Worm (Caenorhabditis elegans): ENCODE measurements around the gene C13A2.4.

The C13A2.4 gene

DNA sequence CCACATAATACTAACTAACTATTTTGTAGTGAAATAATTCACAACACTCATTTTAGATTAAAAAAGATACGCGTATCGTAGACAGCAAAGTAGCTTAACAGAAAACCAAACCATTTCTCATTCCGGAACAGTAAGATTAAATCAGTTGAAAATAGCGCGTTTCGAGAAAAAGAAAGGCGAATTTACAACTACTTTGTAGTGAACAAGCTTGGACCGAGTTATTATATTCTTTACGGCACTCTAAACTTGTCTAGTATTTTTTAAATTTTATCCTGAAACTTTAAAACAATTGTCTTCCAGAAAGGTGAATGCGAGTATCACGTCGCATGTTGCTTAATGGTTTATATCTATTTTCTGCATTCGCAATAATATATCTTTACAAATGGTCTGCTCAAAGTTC, at the start of gene C13A2.4:
Gene C13A2.4, plus strand, starts transcription at position 301 of the 400 bp plus-strand sequence.
- TF ChIP-seq daf-12 (tag; optimal IDR thresholded peaks at IDR 0.05) (no peak), lin-39 (tag; optimal IDR thresholded peaks at IDR 0.05) (no peak), ztf-4 (tag; optimal IDR thresholded peaks at IDR 0.05) (no peak), egl-5 (tag; optimal IDR thresholded peaks at IDR 0.05) (no peak), nhr-28 (tag; optimal IDR thresholded peaks at IDR 0.05) (no peak), ZK546.5 (tag; optimal IDR thresholded peaks at IDR 0.05) (no peak), ceh-82 (tag; optimal IDR thresholded peaks at IDR 0.05) (no peak), nhr-23 (tag; optimal IDR thresholded peaks at IDR 0.05) (no peak), ama-1 (optimal IDR thresholded peaks at IDR 0.05) (no peak), ceh-9 (tag; optimal IDR thresholded peaks at IDR 0.05) (no peak), ceh-28 (tag; optimal IDR thresholded peaks at IDR 0.05) (no peak), zag-1 (tag; optimal IDR thresholded peaks at IDR 0.05) (no peak), hmg-11 (tag; optimal IDR thresholded peaks at IDR 0.05) (no peak), lsy-12 (tag; optimal IDR thresholded peaks at IDR 0.05) (no peak)

DNA sequence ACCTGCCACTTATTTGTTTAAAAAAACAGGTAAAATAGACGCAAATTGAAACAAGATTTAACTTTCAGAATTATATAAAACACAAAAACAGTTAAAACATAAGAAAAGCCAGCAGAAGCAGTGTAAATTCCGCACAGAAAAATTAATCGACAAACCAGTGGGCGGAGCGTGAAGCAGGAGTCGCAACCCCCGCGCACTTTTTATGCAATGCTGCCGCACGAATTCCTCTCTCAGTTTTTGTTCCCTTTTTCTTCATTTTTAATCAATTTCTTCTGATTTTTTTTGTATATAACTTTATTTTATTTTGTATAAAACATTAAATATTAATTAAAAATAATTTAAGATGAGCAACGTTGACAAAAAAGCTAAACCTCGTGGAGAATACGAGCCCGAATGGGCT, 48.3 kb upstream of the C13A2.4 start, which contains the start of the genes gei-6 and krr-1:
Gene gei-6, minus strand, starts transcription at position 2 of the 400 bp plus-strand sequence.
Gene krr-1, plus strand, starts transcription at position 344 of the 400 bp plus-strand sequence.
- TF ChIP-seq nhr-43 (tag; optimal IDR thresholded peaks at IDR 0.05; ENCODE audit: poor library complexity, severe bottlenecking) (peak; percentile 20), snpc-4 (tag; optimal IDR thresholded peaks at IDR 0.05) (no peak), daf-12 (tag; optimal IDR thresholded peaks at IDR 0.05) (no peak), ZK546.5 (tag; optimal IDR thresholded peaks at IDR 0.05) (no peak), nfya-1 (tag; optimal IDR thresholded peaks at IDR 0.05; ENCODE audit: insufficient read depth) (peak; percentile 58), R02D3.7 (tag; optimal IDR thresholded peaks at IDR 0.05) (peak; percentile 17), pha-4 (tag; optimal IDR thresholded peaks at IDR 0.05) (peak; percentile 65), hmg-11 (tag; optimal IDR thresholded peaks at IDR 0.05) (peak; percentile 73), lin-39 (tag; optimal IDR thresholded peaks at IDR 0.05) (peak; percentile 12), elt-2 (tag; optimal IDR thresholded peaks at IDR 0.05) (peak; percentile 14), lin-15B (tag; optimal IDR thresholded peaks at IDR 0.05) (peak; percentile 78), nhr-23 (tag; optimal IDR thresholded peaks at IDR 0.05) (peak; percentile 50)

DNA sequence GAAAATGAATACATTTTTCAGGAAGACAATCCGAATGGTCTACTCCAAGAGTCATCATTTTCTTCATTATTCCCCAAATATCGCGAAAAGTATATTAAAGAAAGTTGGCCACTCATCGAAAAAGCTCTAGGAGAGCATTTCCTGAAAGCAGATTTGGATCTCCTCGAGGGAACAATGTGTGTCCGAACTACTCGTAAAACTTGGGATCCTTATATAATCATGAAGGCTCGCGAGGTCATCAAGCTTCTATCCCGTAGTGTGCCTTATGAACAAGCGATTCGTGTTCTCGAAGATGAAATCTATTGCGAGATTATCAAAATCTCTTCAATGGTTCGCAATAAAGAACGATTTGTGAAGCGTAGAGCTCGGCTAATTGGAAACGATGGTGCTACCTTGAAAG, 47.7 kb upstream of the C13A2.4 start:
- no peak for TF ChIP-seq ceh-28 (tag; optimal IDR thresholded peaks at IDR 0.05)
- no peak for TF ChIP-seq zag-1 (tag; optimal IDR thresholded peaks at IDR 0.05)
- no peak for TF ChIP-seq ceh-9 (tag; optimal IDR thresholded peaks at IDR 0.05)
- no peak for TF ChIP-seq hmg-11 (tag; optimal IDR thresholded peaks at IDR 0.05)

DNA sequence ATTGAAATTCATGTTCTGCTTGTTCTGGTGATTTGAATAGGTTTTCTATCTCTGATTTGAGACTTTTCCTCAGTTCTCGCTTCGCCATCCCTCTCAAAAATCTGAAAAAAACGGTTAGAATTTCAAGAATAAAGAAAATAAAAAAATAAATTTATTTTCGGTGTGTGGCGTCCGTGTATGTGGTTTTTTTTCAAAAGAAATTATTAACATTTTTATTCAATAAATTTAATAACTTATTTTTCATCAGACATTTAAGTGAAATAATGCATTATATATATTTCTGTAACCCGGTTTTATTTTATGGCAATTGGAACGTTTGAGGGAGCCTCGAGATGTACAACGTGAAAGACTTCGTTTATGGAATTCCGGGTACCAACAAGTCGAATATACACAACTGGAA, 44.5 kb upstream of the C13A2.4 start, which contains the start of gene C05C8.5:
Gene C05C8.5, minus strand, starts transcription at position 101 of the 400 bp plus-strand sequence.
- no peak for TF ChIP-seq lin-15B (tag; optimal IDR thresholded peaks at IDR 0.05)
- TF ChIP-seq fos-1 (tag; optimal IDR thresholded peaks at IDR 0.05): no peak
- no peak for TF ChIP-seq hmg-11 (tag; optimal IDR thresholded peaks at IDR 0.05)
- TF ChIP-seq elt-1 (tag; optimal IDR thresholded peaks at IDR 0.05): no peak

DNA sequence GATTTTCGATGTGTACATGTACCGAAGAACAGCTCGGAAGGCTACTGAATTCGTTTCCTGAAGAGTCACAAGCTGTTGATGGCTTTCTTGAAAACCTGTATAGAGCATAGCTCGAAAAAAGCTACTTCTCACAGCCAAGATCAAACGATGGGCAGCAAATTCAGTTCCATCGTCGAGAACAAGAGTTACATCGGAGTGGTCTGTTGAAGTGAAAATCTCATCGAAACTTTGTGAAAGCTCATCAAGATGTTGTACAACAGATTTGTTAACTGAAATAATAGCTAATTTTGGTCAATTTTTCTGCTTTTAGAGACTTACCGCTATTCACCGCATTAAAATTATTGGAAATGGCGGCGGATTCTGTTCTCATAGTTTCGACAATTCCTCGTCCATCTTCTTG, 42.5 kb upstream of the C13A2.4 start:
- TF ChIP-seq mdl-1 (tag; optimal IDR thresholded peaks at IDR 0.05) (no peak), ama-1 (optimal IDR thresholded peaks at IDR 0.05) (no peak), ZK546.5 (tag; optimal IDR thresholded peaks at IDR 0.05) (no peak), R02D3.7 (tag; optimal IDR thresholded peaks at IDR 0.05) (no peak), nhr-76 (tag; optimal IDR thresholded peaks at IDR 0.05) (no peak), fkh-10 (GFP tag; optimal IDR thresholded peaks at IDR 0.05) (no peak), daf-12 (tag; optimal IDR thresholded peaks at IDR 0.05) (no peak), nhr-43 (tag; optimal IDR thresholded peaks at IDR 0.05; ENCODE audit: poor library complexity, severe bottlenecking) (no peak), sea-2 (GFP tag; optimal IDR thresholded peaks at IDR 0.05) (no peak), nhr-237 (tag; optimal IDR thresholded peaks at IDR 0.05) (no peak), eor-1 (tag; optimal IDR thresholded peaks at IDR 0.05) (no peak), pha-4 (tag; optimal IDR thresholded peaks at IDR 0.05) (no peak), elt-3 (tag; optimal IDR thresholded peaks at IDR 0.05) (no peak), hmg-11 (tag; optimal IDR thresholded peaks at IDR 0.05) (no peak), nhr-11 (tag; optimal IDR thresholded peaks at IDR 0.05) (no peak)

DNA sequence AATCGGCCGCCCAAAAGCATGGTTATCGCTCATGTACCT, 42.3 kb upstream of the C13A2.4 start, which contains the start of gene hpo-9:
Gene hpo-9, minus strand, starts transcription at position 37 of the 39 bp plus-strand sequence.
- TF ChIP-seq snpc-4 (tag; optimal IDR thresholded peaks at IDR 0.05): no peak
- TF ChIP-seq tbx-2 (tag; optimal IDR thresholded peaks at IDR 0.05): no peak
- TF ChIP-seq pha-4 (tag; optimal IDR thresholded peaks at IDR 0.05): no peak
- no peak for TF ChIP-seq unc-62 (GFP tag; optimal IDR thresholded peaks at IDR 0.05)
- TF ChIP-seq skn-1 (tag; optimal IDR thresholded peaks at IDR 0.05): no peak
- no peak for TF ChIP-seq fos-1 (tag; optimal IDR thresholded peaks at IDR 0.05)
- TF ChIP-seq aly-2 (tag; optimal IDR thresholded peaks at IDR 0.05): no peak
- no peak for TF ChIP-seq ceh-28 (tag; optimal IDR thresholded peaks at IDR 0.05)
- no peak for TF ChIP-seq nhr-28 (tag; optimal IDR thresholded peaks at IDR 0.05)
- TF ChIP-seq egl-5 (tag; optimal IDR thresholded peaks at IDR 0.05): no peak
